Fruit fly (Drosophila melanogaster) whole organism, embryonic: Measurements from ENCODE around the gene Dok.

ENCODE experiments used
- Atf3 ChIP-seq: fragments of 200-800 bp; sonication (Bioruptor generic); optimal IDR thresholded peaks from 3 replicates; lab custom pipeline; 2016; ENCODE audit warnings: missing biosample characterization, missing genetic modification characterization
- Atf6 ChIP-seq: fragments of 200-800 bp; sonication (Bioruptor generic); IDR thresholded peaks from 2 replicates; pipeline ENCODE4 v1.3.6; 2022; ENCODE audit warnings: missing biosample characterization, missing genetic modification characterization
- BEAF-32 ChIP-seq: fragments of 200-800 bp; sonication (Bioruptor generic); optimal IDR thresholded peaks from 3 replicates; lab custom pipeline; 2017; ENCODE audit warnings: missing biosample characterization, missing genetic modification characterization, mild to moderate bottlenecking, moderate library complexity, missing genetic modification reagents
- CG11085 ChIP-seq: fragments of 200-800 bp; sonication (Bioruptor generic); IDR thresholded peaks from 2 replicates; pipeline ENCODE4 v1.3.6; 2022; ENCODE audit warnings: missing biosample characterization, missing genetic modification characterization
- CG11504 ChIP-seq: fragments of 200-800 bp; sonication (Bioruptor generic); optimal IDR thresholded peaks from 3 replicates; lab custom pipeline; 2019; ENCODE audit warnings: missing biosample characterization, mild to moderate bottlenecking, missing genetic modification characterization, moderate library complexity
- CG1233 ChIP-seq: fragments of 200-800 bp; sonication (Bioruptor generic); optimal IDR thresholded peaks from 4 replicates; lab custom pipeline; 2018; ENCODE audit warnings: missing biosample characterization, mild to moderate bottlenecking, missing genetic modification characterization
- CG12744 ChIP-seq: fragments of 200-800 bp; sonication (Bioruptor generic); optimal IDR thresholded peaks from 2 replicates; lab custom pipeline; 2016; ENCODE audit warnings: missing biosample characterization, missing genetic modification characterization
- CG12769 ChIP-seq: fragments of 200-800 bp; sonication (Bioruptor generic); optimal IDR thresholded peaks from 2 replicates; lab custom pipeline; 2019; ENCODE audit warnings: missing biosample characterization, mild to moderate bottlenecking, missing genetic modification characterization, moderate library complexity
- CG1603 ChIP-seq: fragments of 200-800 bp; sonication (Bioruptor generic); optimal IDR thresholded peaks from 2 replicates; lab custom pipeline; 2019; ENCODE audit warnings: missing biosample characterization, mild to moderate bottlenecking, missing genetic modification characterization, moderate library complexity
- CG16815 ChIP-seq: fragments of 200-800 bp; sonication (Bioruptor generic); optimal IDR thresholded peaks from 3 replicates; lab custom pipeline; 2017; ENCODE audit warnings: missing biosample characterization, mild to moderate bottlenecking, missing genetic modification characterization
- CG18011 ChIP-seq: fragments of 200-800 bp; sonication (Bioruptor generic); optimal IDR thresholded peaks from 2 replicates; lab custom pipeline; 2017; ENCODE audit warnings: missing biosample characterization, missing genetic modification characterization, mild to moderate bottlenecking, moderate library complexity, missing genotype
- CG2199 ChIP-seq: fragments of 200-800 bp; sonication (Bioruptor generic); IDR thresholded peaks from 3 replicates; pipeline ENCODE4 v1.3.6; 2022; ENCODE audit warnings: missing biosample characterization, missing genetic modification characterization
- CG32767 ChIP-seq: fragments of 200-800 bp; sonication (Bioruptor generic); IDR thresholded peaks from 2 replicates; pipeline ENCODE4 v1.3.6; 2022; ENCODE audit warnings: missing biosample characterization, missing genetic modification characterization
- CG4854 ChIP-seq: fragments of 200-800 bp; sonication (Bioruptor generic); optimal IDR thresholded peaks from 2 replicates; lab custom pipeline; 2016; ENCODE audit warnings: missing biosample characterization, missing genetic modification characterization, inconsistent platforms
- CG6654 ChIP-seq: fragments of 200-800 bp; sonication (Bioruptor generic); optimal IDR thresholded peaks from 2 replicates; lab custom pipeline; 2017; ENCODE audit warnings: missing biosample characterization, mild to moderate bottlenecking, missing genetic modification characterization
- CG6683 ChIP-seq: fragments of 200-800 bp; sonication (Bioruptor generic); optimal IDR thresholded peaks from 2 replicates; lab custom pipeline; 2017; ENCODE audit warnings: missing biosample characterization, mild to moderate bottlenecking, missing genetic modification characterization, missing genetic modification reagents
- CG6791 ChIP-seq: fragments of 200-800 bp; sonication (Bioruptor generic); IDR thresholded peaks from 3 replicates; pipeline ENCODE4 v1.3.6; 2022; ENCODE audit warnings: missing biosample characterization, missing genetic modification characterization; ENCODE audit not compliant: partially characterized antibody
- D ChIP-seq, 2 experiments: fragments of 200-800 bp in 1 of 2; fragments of >200 bp in 1 of 2; sonication (Bioruptor generic) in 1 of 2; optimal IDR thresholded peaks; 2 replicates in 1 of 2; 3 replicates in 1 of 2; lab custom pipeline; 2017; ENCODE audit warnings: mild to moderate bottlenecking in 1 of 2, missing biosample characterization in 1 of 2, missing genetic modification characterization in 1 of 2, missing genetic modification reagents in 1 of 2
- Dbx ChIP-seq: fragments of 200-800 bp; sonication (Bioruptor generic); IDR thresholded peaks from 3 replicates; pipeline ENCODE4 v1.3.6; 2022; ENCODE audit warnings: missing biosample characterization, missing genetic modification characterization
- Dip3 ChIP-seq: fragments of 200-800 bp; sonication (Bioruptor generic); optimal IDR thresholded peaks from 3 replicates; lab custom pipeline; 2016; ENCODE audit warnings: missing biosample characterization, missing genetic modification characterization
- Eip74EF ChIP-seq, 2 experiments: fragments of 200-800 bp in 1 of 2; fragments of >200 bp in 1 of 2; sonication (Bioruptor generic) in 1 of 2; optimal IDR thresholded peaks; 2 replicates each; lab custom pipeline; 2017 to 2019; ENCODE audit warnings: missing biosample characterization in 2 of 2, missing genetic modification characterization in 2 of 2, mild to moderate bottlenecking in 1 of 2, moderate library complexity in 1 of 2
- HLH3B ChIP-seq: fragments of 200-800 bp; sonication (Bioruptor generic); IDR thresholded peaks from 2 replicates; pipeline ENCODE4 v1.3.6; 2022; ENCODE audit warnings: missing biosample characterization, missing genetic modification characterization
- Hr39 ChIP-seq: fragments of >200 bp; optimal IDR thresholded peaks from 2 replicates; lab custom pipeline; 2017
- MBD-R2 ChIP-seq: fragments of 200-800 bp; sonication (Bioruptor generic); IDR thresholded peaks from 2 replicates; pipeline ENCODE4 v1.3.6; 2022; ENCODE audit warnings: missing biosample characterization, missing genetic modification characterization
- Meics ChIP-seq: fragments of 200-800 bp; sonication (Bioruptor generic); optimal IDR thresholded peaks from 2 replicates; lab custom pipeline; 2017; ENCODE audit warnings: missing biosample characterization, mild to moderate bottlenecking, missing genetic modification characterization
- Mrtf ChIP-seq: fragments of 200-800 bp; sonication (Bioruptor generic); IDR thresholded peaks from 3 replicates; pipeline ENCODE4 v1.3.6; 2022; ENCODE audit warnings: missing biosample characterization, missing genetic modification characterization
- NK7.1 ChIP-seq: fragments of 200-800 bp; sonication (Bioruptor generic); optimal IDR thresholded peaks from 3 replicates; lab custom pipeline; 2016; ENCODE audit warnings: missing biosample characterization, missing genetic modification characterization
- Nf-YA ChIP-seq: fragments of 200-800 bp; sonication (Bioruptor generic); IDR thresholded peaks from 2 replicates; pipeline ENCODE4 v1.3.6; 2022; ENCODE audit warnings: missing biosample characterization, missing genetic modification characterization
- Opbp ChIP-seq: fragments of 200-800 bp; sonication (Bioruptor generic); IDR thresholded peaks from 3 replicates; pipeline ENCODE4 v1.3.6; 2022; ENCODE audit warnings: missing biosample characterization, missing genetic modification characterization; ENCODE audit not compliant: partially characterized antibody
- PHDP ChIP-seq: fragments of 200-800 bp; sonication (Bioruptor generic); optimal IDR thresholded peaks from 3 replicates; lab custom pipeline; 2018; ENCODE audit warnings: missing biosample characterization, mild to moderate bottlenecking, missing genetic modification characterization, moderate library complexity
- Poxn ChIP-seq: fragments of 200-800 bp; sonication (Bioruptor generic); IDR thresholded peaks from 2 replicates; pipeline ENCODE4 v1.3.6; 2022; ENCODE audit warnings: missing biosample characterization, missing genetic modification characterization
- Rx ChIP-seq: fragments of 200-800 bp; sonication (Bioruptor generic); IDR thresholded peaks from 2 replicates; pipeline ENCODE4 v1.3.6; 2022; ENCODE audit warnings: missing biosample characterization, missing genetic modification characterization
- croc ChIP-seq: fragments of 200-800 bp; sonication (Bioruptor generic); conservative IDR thresholded peaks from 3 replicates; pipeline ENCODE4 v1.3.6; 2022; ENCODE audit warnings: missing biosample characterization, missing genetic modification characterization
- dmrt11E ChIP-seq: fragments of 200-800 bp; sonication (Bioruptor generic); optimal IDR thresholded peaks from 3 replicates; lab custom pipeline; 2018; ENCODE audit warnings: missing biosample characterization, mild to moderate bottlenecking, missing genetic modification characterization, moderate library complexity
- esg ChIP-seq: fragments of 200-800 bp; sonication (Bioruptor generic); conservative IDR thresholded peaks from 2 replicates; pipeline ENCODE4 v1.3.6; 2022; ENCODE audit warnings: missing biosample characterization, missing genetic modification characterization
- fd3F ChIP-seq: fragments of 200-800 bp; sonication (Bioruptor generic); optimal IDR thresholded peaks from 2 replicates; lab custom pipeline; 2018; ENCODE audit warnings: missing biosample characterization, mild to moderate bottlenecking, missing genetic modification characterization, moderate library complexity
- gcm2 ChIP-seq: fragments of 200-800 bp; sonication (Bioruptor generic); optimal IDR thresholded peaks from 2 replicates; lab custom pipeline; 2016; ENCODE audit warnings: missing biosample characterization, missing genetic modification characterization
- gfzf ChIP-seq: fragments of 200-800 bp; sonication (Bioruptor generic); optimal IDR thresholded peaks from 2 replicates; lab custom pipeline; 2016; ENCODE audit warnings: missing biosample characterization, mild to moderate bottlenecking, missing genetic modification characterization, moderate library complexity
- hkb ChIP-seq, 2 experiments: fragments of 200-800 bp in 1 of 2; fragments of >200 bp in 1 of 2; sonication (Bioruptor generic) in 1 of 2; IDR thresholded peaks in 1 of 2; optimal IDR thresholded peaks in 1 of 2; 2 replicates each; pipeline versions ENCODE4 v1.3.6 to Lab custom; 2017 to 2022; ENCODE audit warnings: missing biosample characterization in 1 of 2, missing genetic modification characterization in 1 of 2
- inv ChIP-seq: fragments of 200-800 bp; sonication (Bioruptor generic); IDR thresholded peaks from 2 replicates; pipeline ENCODE4 v1.3.6; 2022; ENCODE audit warnings: missing biosample characterization, missing genetic modification characterization; ENCODE audit not compliant: partially characterized antibody
- jumu ChIP-seq: fragments of 200-800 bp; sonication (Bioruptor generic); optimal IDR thresholded peaks from 3 replicates; lab custom pipeline; 2016; ENCODE audit warnings: missing biosample characterization, missing genetic modification characterization
- lbe ChIP-seq: fragments of 200-800 bp; sonication (Bioruptor generic); optimal IDR thresholded peaks from 2 replicates; lab custom pipeline; 2016; ENCODE audit warnings: missing biosample characterization, mild to moderate bottlenecking, missing genetic modification characterization
- mirr ChIP-seq: fragments of 200-800 bp; sonication (Bioruptor generic); optimal IDR thresholded peaks from 3 replicates; lab custom pipeline; 2018; ENCODE audit warnings: missing biosample characterization, mild to moderate bottlenecking, missing genetic modification characterization
- p53 ChIP-seq: fragments of 200-800 bp; sonication (Bioruptor generic); optimal IDR thresholded peaks from 2 replicates; lab custom pipeline; 2016; ENCODE audit warnings: missing biosample characterization, missing genetic modification characterization
- psq ChIP-seq: fragments of 200-800 bp; sonication (Bioruptor generic); optimal IDR thresholded peaks from 2 replicates; lab custom pipeline; 2017; ENCODE audit warnings: missing biosample characterization, missing genetic modification characterization
- shn ChIP-seq: fragments of 200-800 bp; sonication (Bioruptor generic); optimal IDR thresholded peaks from 3 replicates; lab custom pipeline; 2016; ENCODE audit warnings: missing biosample characterization, missing genetic modification characterization
- sob ChIP-seq: fragments of 200-800 bp; sonication (Bioruptor generic); IDR thresholded peaks from 2 replicates; pipeline ENCODE4 v1.3.6; 2022; ENCODE audit warnings: missing biosample characterization, missing genetic modification characterization
- vfl ChIP-seq: fragments of 200-800 bp; sonication (Bioruptor generic); optimal IDR thresholded peaks from 2 replicates; lab custom pipeline; 2016; ENCODE audit warnings: missing biosample characterization, missing genetic modification characterization
- wor ChIP-seq: fragments of 200-800 bp; sonication (Bioruptor generic); IDR thresholded peaks from 2 replicates; pipeline ENCODE4 v1.3.6; 2022; ENCODE audit warnings: missing biosample characterization, missing genetic modification characterization
- z ChIP-seq: fragments of 200-800 bp; sonication (Bioruptor generic); IDR thresholded peaks from 3 replicates; pipeline ENCODE4 v1.3.6; 2022; ENCODE audit warnings: missing biosample characterization, missing genetic modification characterization
- zf30C ChIP-seq: fragments of 200-800 bp; sonication (Bioruptor generic); optimal IDR thresholded peaks from 3 replicates; lab custom pipeline; 2018; ENCODE audit warnings: missing biosample characterization, mild to moderate bottlenecking, missing genetic modification characterization

Dok gene

DNA sequence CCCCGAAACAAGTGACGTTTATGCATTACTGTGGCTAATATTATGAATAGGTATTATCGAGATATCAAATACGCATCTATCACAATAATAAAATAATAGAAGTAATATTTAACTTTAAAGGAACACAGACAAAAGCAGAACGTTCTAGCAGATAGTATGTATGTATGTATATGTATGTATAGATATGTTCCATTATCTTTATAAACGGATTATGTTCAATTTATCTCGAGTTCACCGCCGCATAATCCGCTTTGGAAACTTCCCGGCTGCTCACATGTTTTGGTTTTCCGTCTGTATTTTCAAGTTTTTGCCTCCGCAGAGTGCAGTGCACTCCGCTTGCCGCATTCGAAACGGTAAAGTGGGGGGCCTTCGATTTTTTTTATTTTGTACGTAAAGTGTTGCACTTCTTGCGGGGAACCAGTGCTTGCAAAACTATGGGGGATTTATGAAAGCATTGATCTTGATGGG, 11.5 kb downstream of the Dok start (continued):
- TF ChIP-seq Opbp (GFP tag; lab: Robert Waterston, UW): no peak
- no peak for TF ChIP-seq Dip3 (GFP tag; lab: Kevin White, UChicago)
- TF ChIP-seq CG11504 (tag; lab: Kevin White, UChicago): peak; percentile 77
- peak; percentile 29 for TF ChIP-seq CG12769 (tag; lab: Kevin White, UChicago)
- TF ChIP-seq CG11085 (GFP tag; lab: Robert Waterston, UW): no peak
- TF ChIP-seq CG6654 (GFP tag; lab: Kevin White, UChicago): peak; percentile 93
- no peak for TF ChIP-seq Atf3 (GFP tag; lab: Kevin White, UChicago)
- no peak for TF ChIP-seq CG1233
- no peak for TF ChIP-seq shn (GFP tag; lab: Kevin White, UChicago)
- TF ChIP-seq gcm2 (GFP tag; lab: Kevin White, UChicago): no peak
- peak; percentile 66 for TF ChIP-seq CG1603 (tag; lab: Kevin White, UChicago)
- peak; percentile 56 for TF ChIP-seq lbe (GFP tag; lab: Kevin White, UChicago)
- no peak for TF ChIP-seq CG2199
- TF ChIP-seq mirr (GFP tag; lab: Kevin White, UChicago): no peak
- TF ChIP-seq vfl (GFP tag; lab: Kevin White, UChicago): no peak
- TF ChIP-seq CG16815 (GFP tag; lab: Kevin White, UChicago): peak; percentile 7
- no peak for TF ChIP-seq MBD-R2 (GFP tag; lab: Robert Waterston, UW)
- TF ChIP-seq dmrt11E (tag; lab: Kevin White, UChicago): peak; percentile 74
- no peak for TF ChIP-seq sob (GFP tag; lab: Robert Waterston, UW)
- no peak for TF ChIP-seq p53 (GFP tag; lab: Kevin White, UChicago)
- no peak for TF ChIP-seq NK7.1 (GFP tag; lab: Kevin White, UChicago)
- TF ChIP-seq Rx (GFP tag; lab: Robert Waterston, UW): no peak
- TF ChIP-seq jumu: no peak
- no peak for TF ChIP-seq CG32767 (GFP tag; lab: Robert Waterston, UW)
- TF ChIP-seq z (GFP tag; lab: Robert Waterston, UW): no peak
- TF ChIP-seq gfzf: no peak
- no peak for TF ChIP-seq Dbx (GFP tag; lab: Robert Waterston, UW)
- TF ChIP-seq Atf6 (GFP tag; lab: Robert Waterston, UW): no peak
- no peak for TF ChIP-seq CG4854 (GFP tag; lab: Kevin White, UChicago)
- TF ChIP-seq D (optimal IDR thresholded peaks at IDR 0.05; lab: Kevin White, UChicago): no peak
- TF ChIP-seq D (GFP tag; optimal IDR thresholded peaks at IDR 0.05; lab: Kevin White, UChicago): no peak
- TF ChIP-seq Poxn: no peak
- no peak for TF ChIP-seq wor (GFP tag; lab: Robert Waterston, UW)
- TF ChIP-seq CG18011 (GFP tag; lab: Kevin White, UChicago): no peak
- no peak for TF ChIP-seq Mrtf (GFP tag; lab: Robert Waterston, UW)
- TF ChIP-seq CG12744 (GFP tag; lab: Kevin White, UChicago): no peak
- no peak for TF ChIP-seq fd3F
- TF ChIP-seq CG6791: no peak
- TF ChIP-seq inv (GFP tag; lab: Robert Waterston, UW): no peak
- TF ChIP-seq PHDP (tag; lab: Kevin White, UChicago): peak; percentile 61
- TF ChIP-seq CG6683 (GFP tag; lab: Kevin White, UChicago): no peak
- no peak for TF ChIP-seq hkb (optimal IDR thresholded peaks at IDR 0.05; lab: Kevin White, UChicago)
- no peak for TF ChIP-seq hkb (GFP tag; IDR thresholded peaks at IDR 0.05; lab: Robert Waterston, UW)
- TF ChIP-seq HLH3B (GFP tag; lab: Robert Waterston, UW): no peak
- TF ChIP-seq Hr39: no peak
- no peak for TF ChIP-seq Nf-YA (GFP tag; lab: Robert Waterston, UW)
- TF ChIP-seq Meics: no peak
- peak in 1 of 2 experiments; percentile 29 for TF ChIP-seq Eip74EF (GFP tag; optimal IDR thresholded peaks at IDR 0.05; lab: Kevin White, UChicago)
- TF ChIP-seq zf30C: no peak
- TF ChIP-seq psq (GFP tag; lab: Kevin White, UChicago): no peak
- TF ChIP-seq esg: no peak
- TF ChIP-seq croc: peak; percentile 49; the same call in 1 of the 3 replicates
- TF ChIP-seq BEAF-32 (GFP tag; lab: Kevin White, UChicago): no peak
